Worm (Caenorhabditis elegans): ENCODE data around the gene nhr-227.
A peak's percentile ranks its signal among the peaks of the same experiment; 100 is the strongest.

- no peak for TF ChIP-seq ceh-6 (GFP tag; optimal IDR thresholded peaks at IDR 0.05)
- no peak for TF ChIP-seq ceh-2 (tag; optimal IDR thresholded peaks at IDR 0.05)
- TF ChIP-seq unc-55 (GFP tag; optimal IDR thresholded peaks at IDR 0.05), result no peak
- peak; percentile 93 for TF ChIP-seq elt-2 (tag; optimal IDR thresholded peaks at IDR 0.05)
- TF ChIP-seq ama-1 (optimal IDR thresholded peaks at IDR 0.05), result no peak
- no peak for TF ChIP-seq gmeb-2 (tag; optimal IDR thresholded peaks at IDR 0.05)
- no peak for TF ChIP-seq rnt-1 (tag; optimal IDR thresholded peaks at IDR 0.05)
- no peak for TF ChIP-seq pat-9 (tag; optimal IDR thresholded peaks at IDR 0.05)
- TF ChIP-seq unc-42 (tag; optimal IDR thresholded peaks at IDR 0.05), result no peak
- TF ChIP-seq pag-3 (tag; optimal IDR thresholded peaks at IDR 0.05; ENCODE audit: borderline replicate concordance), result no peak
- TF ChIP-seq pha-2 (tag; optimal IDR thresholded peaks at IDR 0.05), result no peak
- TF ChIP-seq ceh-9 (tag; optimal IDR thresholded peaks at IDR 0.05), result no peak
- TF ChIP-seq nfya-1 (tag; optimal IDR thresholded peaks at IDR 0.05), result no peak
- TF ChIP-seq unc-86 (tag; optimal IDR thresholded peaks at IDR 0.05), result no peak
Observed at ce11 chrV:2327124-2327523, 41.9 kb downstream of the nhr-227 start.
